Fruit fly (Drosophila melanogaster) S2 (cell line): ENCODE data around the gene CG8136.

Experiments used
- CG8478 ChIP-seq: fragments of >200 bp; optimal IDR thresholded peaks from 2 replicates; lab custom pipeline; 2018
- CTCF ChIP-seq, 2 experiments: fragments of >200 bp; optimal IDR thresholded peaks; 2 replicates each; lab custom pipeline; 2018

- TF ChIP-seq CG8478 (lab: Kevin White, UChicago), result no peak
- TF ChIP-seq CTCF (optimal IDR thresholded peaks at IDR 0.05; lab: Kevin White, UChicago), result no peak
Observed at dm6 chr3R:8686446-8686845, 34.7 kb upstream of the CG8136 start.
